Fruit fly (Drosophila melanogaster) S2 (cell line): ENCODE results near the gene CG42460.

ENCODE experiments used
- CG8478 ChIP-seq: fragments of >200 bp; optimal IDR thresholded peaks from 2 replicates; lab custom pipeline; 2018
- CTCF ChIP-seq, 2 experiments: fragments of >200 bp; optimal IDR thresholded peaks; 2 replicates each; lab custom pipeline; 2018

Gene CG42460

DNA sequence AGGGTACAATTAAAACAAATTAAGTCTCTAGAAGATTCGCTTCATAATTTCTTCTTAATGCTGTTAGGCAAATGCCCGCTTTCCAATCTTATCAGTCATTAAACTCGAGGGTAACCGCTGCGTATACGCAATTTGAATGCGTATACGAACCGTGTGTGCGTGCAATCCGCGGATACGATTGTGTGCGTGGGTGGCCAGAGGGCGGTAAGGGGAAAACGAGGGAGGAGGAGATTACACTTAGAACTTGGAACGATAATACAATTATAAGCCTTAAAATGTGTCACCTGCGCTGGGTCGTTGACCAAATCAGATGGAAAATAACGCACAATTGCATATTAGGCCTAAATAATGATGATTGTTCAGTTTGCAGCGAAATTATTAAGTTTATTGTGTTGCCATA lies 32.5 kb downstream of the CG42460 start:
- TF ChIP-seq CG8478 (lab: Kevin White, UChicago): no peak
- TF ChIP-seq CTCF (optimal IDR thresholded peaks at IDR 0.05; lab: Kevin White, UChicago): no peak

- TF ChIP-seq CTCF (optimal IDR thresholded peaks at IDR 0.05; lab: Kevin White, UChicago): no peak
- no peak for TF ChIP-seq CG8478 (lab: Kevin White, UChicago)
These were observed 33.5 kb downstream of the CG42460 start, which contains the start of gene E23 for dm6 chr2L:3354642-3355380. Gene E23 (minus strand): TSS chr2L:3354829.

DNA sequence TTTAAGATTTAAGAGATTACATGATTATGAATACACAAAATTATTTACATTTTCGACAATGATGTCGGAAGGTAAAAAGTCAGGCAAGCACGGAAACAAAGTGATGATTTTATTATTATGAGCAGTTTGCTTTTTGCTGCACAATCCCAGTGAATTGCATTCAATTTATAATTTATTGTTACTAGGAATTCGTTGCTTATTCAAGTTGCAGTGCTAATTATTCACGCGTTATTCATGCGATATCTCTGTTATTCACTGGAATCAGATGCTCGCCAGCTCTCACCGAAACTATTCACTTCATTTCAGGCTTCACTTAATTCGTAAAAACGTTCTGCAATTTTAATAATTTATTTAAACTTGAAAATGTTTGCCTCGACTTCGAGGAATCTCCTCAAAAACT lies 34.5 kb downstream of the CG42460 start:
- TF ChIP-seq CTCF (optimal IDR thresholded peaks at IDR 0.05; lab: Kevin White, UChicago) (no peak), CG8478 (lab: Kevin White, UChicago) (no peak)

- TF ChIP-seq CG8478 (lab: Kevin White, UChicago): no peak
- TF ChIP-seq CTCF (optimal IDR thresholded peaks at IDR 0.05; lab: Kevin White, UChicago): no peak
These were observed 35.4 kb downstream of the CG42460 start for dm6 chr2L:3352927-3353326.

DNA sequence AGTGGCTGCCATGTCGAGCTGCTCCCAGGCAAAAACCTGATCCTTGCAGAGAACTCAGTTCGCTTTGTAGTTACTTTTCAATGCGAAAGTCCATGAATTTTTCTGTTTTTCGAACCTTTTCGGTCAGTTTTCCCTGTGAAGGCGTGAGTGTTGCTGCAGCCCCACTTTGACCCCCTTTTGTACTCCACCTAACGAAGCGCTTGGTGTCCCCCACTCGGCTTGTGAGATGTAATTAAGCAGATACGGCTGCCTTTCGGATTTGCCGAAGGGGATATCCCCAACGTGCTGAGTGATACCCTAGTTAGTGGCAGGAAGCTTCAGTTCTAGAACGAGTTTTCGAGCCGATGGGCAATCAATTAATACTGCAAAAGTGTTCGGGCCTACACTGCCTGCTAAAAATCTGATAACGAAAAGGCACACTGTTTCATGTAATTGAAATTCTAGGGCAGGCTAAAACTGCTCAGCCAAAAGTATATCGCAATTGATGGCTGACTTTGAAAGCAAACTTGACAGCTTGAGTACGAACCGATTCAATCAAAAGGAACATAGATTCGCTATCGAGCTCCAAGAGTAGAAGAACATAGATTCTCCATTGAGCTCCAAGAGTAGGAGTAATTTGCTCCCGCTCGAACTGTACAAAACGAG lies 36.6 kb downstream of the CG42460 start:
- TF ChIP-seq CG8478 (lab: Kevin White, UChicago) (no peak), CTCF (optimal IDR thresholded peaks at IDR 0.05; lab: Kevin White, UChicago) (no peak)

DNA sequence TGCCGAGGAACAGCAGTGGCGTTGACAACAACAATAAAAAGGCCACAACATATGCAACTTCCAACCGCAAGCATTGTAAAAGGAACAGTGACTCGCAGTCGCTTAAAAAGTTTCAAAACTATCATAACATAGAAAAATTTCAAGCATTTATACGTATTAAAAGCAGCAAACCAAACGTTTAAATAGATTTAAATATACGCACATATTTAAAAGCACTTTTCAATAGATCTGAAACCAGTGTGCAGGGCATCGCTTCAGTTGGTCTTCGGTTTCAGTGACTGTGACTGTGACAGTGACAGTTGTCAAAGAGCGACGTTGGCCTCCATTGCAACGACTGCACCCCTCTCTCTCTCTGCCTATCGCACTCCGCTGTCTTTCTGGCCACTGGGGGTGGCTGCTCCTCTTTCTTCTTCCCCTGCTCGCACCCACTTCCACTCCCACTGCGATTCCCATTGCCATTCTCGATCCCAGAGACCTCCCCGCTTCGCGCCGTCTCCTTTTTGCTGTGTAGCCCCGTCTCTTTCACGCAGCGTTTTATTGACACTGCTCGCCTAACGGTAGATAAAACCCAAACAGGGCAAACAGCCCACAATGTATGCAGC lies 40.0 kb downstream of the CG42460 start:
- TF ChIP-seq CG8478 (lab: Kevin White, UChicago): no peak
- TF ChIP-seq CTCF (optimal IDR thresholded peaks at IDR 0.05; lab: Kevin White, UChicago): no peak

DNA sequence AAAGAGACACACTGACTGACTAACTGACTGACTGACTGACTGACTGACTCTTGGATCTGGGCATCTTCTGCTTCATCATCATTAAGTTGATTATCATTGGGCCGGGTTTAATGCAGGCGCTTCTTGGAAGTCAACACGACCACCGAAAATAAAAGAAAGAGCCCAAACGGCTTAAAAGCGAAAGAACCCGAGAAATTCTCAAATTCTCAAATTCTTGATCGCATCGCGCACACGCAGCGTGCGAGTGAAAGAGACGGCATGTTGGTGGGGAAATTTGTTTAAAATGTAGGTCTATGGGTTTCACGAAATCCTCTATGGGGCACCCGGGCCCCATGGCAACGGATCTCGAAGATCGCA lies 41.8 kb downstream of the CG42460 start:
- TF ChIP-seq CG8478 (lab: Kevin White, UChicago): no peak
- TF ChIP-seq CTCF (optimal IDR thresholded peaks at IDR 0.05; lab: Kevin White, UChicago): no peak

- TF ChIP-seq CG8478 (lab: Kevin White, UChicago): no peak
- TF ChIP-seq CTCF (optimal IDR thresholded peaks at IDR 0.05; lab: Kevin White, UChicago): no peak
These were observed 42.4 kb downstream of the CG42460 start for dm6 chr2L:3345763-3346482.

- TF ChIP-seq CG8478 (lab: Kevin White, UChicago): no peak
- TF ChIP-seq CTCF (optimal IDR thresholded peaks at IDR 0.05; lab: Kevin White, UChicago): no peak
These were observed 45.9 kb downstream of the CG42460 start for dm6 chr2L:3342369-3342768.

DNA sequence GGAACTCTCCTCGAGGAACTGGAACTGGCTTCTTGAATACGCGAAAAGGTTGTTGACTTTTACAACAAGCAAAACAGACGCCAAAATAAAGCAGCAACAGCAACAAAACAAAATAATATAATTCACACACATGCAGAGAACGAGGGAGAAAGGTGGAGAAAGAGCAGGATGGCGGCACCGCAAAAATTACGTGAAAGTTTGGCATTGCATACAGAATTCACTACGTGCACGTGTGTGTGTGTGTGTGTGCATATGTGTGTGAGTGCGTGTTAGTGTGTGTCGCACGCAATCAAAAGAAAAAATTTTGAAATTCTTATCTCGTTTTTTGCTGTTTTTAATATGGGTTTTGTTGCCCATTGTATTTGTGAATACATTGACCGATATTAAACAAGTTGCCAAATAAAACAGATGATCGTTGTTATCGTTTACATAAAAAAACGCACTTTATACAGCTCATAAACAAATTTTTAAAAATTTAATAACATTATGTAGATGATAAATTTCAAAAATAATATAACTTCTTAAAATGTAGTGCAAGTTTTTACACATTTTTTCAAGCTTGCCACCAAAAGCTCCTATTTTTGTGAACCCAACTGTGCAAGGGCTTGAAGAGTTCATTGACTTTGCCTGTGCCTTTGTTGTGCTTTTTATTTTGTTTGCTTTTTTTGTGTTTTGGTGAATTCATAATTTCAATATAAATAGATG lies 46.9 kb downstream of the CG42460 start:
- TF ChIP-seq CG8478 (lab: Kevin White, UChicago) (no peak), CTCF (optimal IDR thresholded peaks at IDR 0.05; lab: Kevin White, UChicago) (no peak)

- TF ChIP-seq CG8478 (lab: Kevin White, UChicago) (no peak), CTCF (optimal IDR thresholded peaks at IDR 0.05; lab: Kevin White, UChicago) (no peak)
These were observed 48.9 kb downstream of the CG42460 start for dm6 chr2L:3339420-3339819.

DNA sequence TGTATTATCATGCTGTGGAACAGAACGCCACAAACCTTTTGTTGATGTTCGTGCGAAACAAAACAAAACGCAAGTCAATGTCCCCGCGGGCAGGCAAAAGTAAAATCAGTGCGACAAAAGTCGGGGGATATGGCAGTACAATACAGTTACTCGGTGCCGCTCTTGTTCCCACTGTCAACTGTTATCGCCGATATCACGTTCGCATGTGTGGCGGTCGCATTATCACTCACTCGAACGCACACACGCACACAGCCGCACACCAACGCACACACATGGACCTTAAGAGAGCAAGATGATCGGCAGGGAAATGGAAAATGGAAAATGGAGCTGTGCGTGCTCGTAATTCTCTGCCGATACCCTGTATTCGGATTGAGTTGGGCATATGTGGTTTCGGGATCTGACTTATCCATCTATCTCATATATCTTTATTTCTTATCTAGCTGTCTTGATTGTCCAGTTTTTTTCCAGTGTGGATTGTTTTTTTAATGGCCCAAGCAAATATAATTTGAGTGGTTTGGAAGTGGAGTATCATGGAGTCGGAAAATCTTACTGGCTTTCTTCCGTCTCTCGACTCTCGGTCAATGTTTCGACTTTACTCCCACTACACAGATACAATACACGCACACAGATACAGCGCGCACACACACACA lies 49.6 kb downstream of the CG42460 start:
- TF ChIP-seq CG8478 (lab: Kevin White, UChicago): no peak
- no peak for TF ChIP-seq CTCF (optimal IDR thresholded peaks at IDR 0.05; lab: Kevin White, UChicago)
